Fruit fly (Drosophila melanogaster): Measurements from ENCODE around the gene CG8372.

- TF ChIP-seq toe (GFP tag; optimal IDR thresholded peaks at IDR 0.05) = no peak
- TF ChIP-seq kay (GFP tag; ENCODE audit: borderline replicate concordance) = peak; percentile 19
- no peak for TF ChIP-seq bab1 (GFP tag; optimal IDR thresholded peaks at IDR 0.05)
- no peak for TF ChIP-seq Crg-1 (GFP tag; optimal IDR thresholded peaks at IDR 0.05)
- no peak for TF ChIP-seq CG33017 (tag; optimal IDR thresholded peaks at IDR 0.05)
- no peak for TF ChIP-seq Clk (GFP tag; optimal IDR thresholded peaks at IDR 0.05)
These were observed 46.7 kb downstream of the CG8372 start for dm6 chr2L:8165800-8166576.

Data from whole organism, adult.